Fruit fly (Drosophila melanogaster) whole organism, embryonic: ENCODE results near the gene CG13947.

ENCODE experiments used
- Atf6 ChIP-seq: fragments of 200-800 bp; sonication (Bioruptor generic); IDR thresholded peaks from 2 replicates; pipeline ENCODE4 v1.3.6; 2022; ENCODE audit warnings: missing biosample characterization, missing genetic modification characterization
- BEAF-32 ChIP-seq: fragments of 200-800 bp; sonication (Bioruptor generic); optimal IDR thresholded peaks from 3 replicates; lab custom pipeline; 2017; ENCODE audit warnings: missing biosample characterization, missing genetic modification characterization, mild to moderate bottlenecking, moderate library complexity, missing genetic modification reagents
- CG10147 ChIP-seq: fragments of 200-800 bp; sonication (Bioruptor generic); optimal IDR thresholded peaks from 2 replicates; lab custom pipeline; 2019; ENCODE audit warnings: missing biosample characterization, mild to moderate bottlenecking, missing genetic modification characterization, moderate library complexity
- CG10267 ChIP-seq: fragments of 200-800 bp; sonication (Bioruptor generic); optimal IDR thresholded peaks from 2 replicates; lab custom pipeline; 2018; ENCODE audit warnings: missing biosample characterization, mild to moderate bottlenecking, missing genetic modification characterization, moderate library complexity
- CG11398 ChIP-seq: fragments of 200-800 bp; sonication (Bioruptor generic); optimal IDR thresholded peaks from 2 replicates; lab custom pipeline; 2016; ENCODE audit warnings: missing biosample characterization, missing genetic modification characterization
- CG14667 ChIP-seq: fragments of 200-800 bp; sonication (Bioruptor generic); IDR thresholded peaks from 2 replicates; pipeline ENCODE4 v1.3.6; 2022; ENCODE audit warnings: missing biosample characterization, missing genetic modification characterization
- CG14860 ChIP-seq: fragments of 200-800 bp; sonication (Bioruptor generic); IDR thresholded peaks from 3 replicates; pipeline ENCODE4 v1.3.6; 2022; ENCODE audit warnings: missing biosample characterization, missing genetic modification characterization; ENCODE audit not compliant: partially characterized antibody
- CG1529 ChIP-seq: fragments of 200-800 bp; sonication (Bioruptor generic); optimal IDR thresholded peaks from 3 replicates; lab custom pipeline; 2018; ENCODE audit warnings: missing biosample characterization, missing genetic modification characterization
- CG15514 ChIP-seq: fragments of 200-800 bp; sonication (Bioruptor generic); optimal IDR thresholded peaks from 3 replicates; lab custom pipeline; 2017; ENCODE audit warnings: missing biosample characterization, missing genetic modification characterization, mild to moderate bottlenecking, moderate library complexity, missing genetic modification reagents
- CG17912 ChIP-seq: fragments of 200-800 bp; sonication (Bioruptor generic); optimal IDR thresholded peaks from 2 replicates; lab custom pipeline; 2018; ENCODE audit warnings: missing biosample characterization, mild to moderate bottlenecking, missing genetic modification characterization
- CG1792 ChIP-seq: fragments of 200-800 bp; sonication (Bioruptor generic); optimal IDR thresholded peaks from 2 replicates; lab custom pipeline; 2016; ENCODE audit warnings: missing biosample characterization, missing genetic modification characterization
- CG18262 ChIP-seq: fragments of 200-800 bp; optimal IDR thresholded peaks from 3 replicates; lab custom pipeline; 2019; ENCODE audit warnings: missing biosample characterization, mild to moderate bottlenecking, missing genetic modification characterization, moderate library complexity
- CG2120 ChIP-seq: fragments of 200-800 bp; sonication (Bioruptor generic); optimal IDR thresholded peaks from 3 replicates; lab custom pipeline; 2016; ENCODE audit warnings: missing biosample characterization, missing genetic modification characterization
- CG2712 ChIP-seq: fragments of 200-800 bp; optimal IDR thresholded peaks from 3 replicates; lab custom pipeline; 2019; ENCODE audit warnings: missing biosample characterization, mild to moderate bottlenecking, missing genetic modification characterization, moderate library complexity
- CG2889 ChIP-seq: fragments of 200-800 bp; sonication (Bioruptor generic); IDR thresholded peaks from 3 replicates; pipeline ENCODE4 v1.3.6; 2022; ENCODE audit warnings: missing biosample characterization, missing genetic modification characterization
- CG30403 ChIP-seq: fragments of 200-800 bp; sonication (Bioruptor generic); optimal IDR thresholded peaks from 3 replicates; lab custom pipeline; 2016; ENCODE audit warnings: missing biosample characterization, missing genetic modification characterization
- CG32772 ChIP-seq: fragments of 200-800 bp; sonication (Bioruptor generic); IDR thresholded peaks from 2 replicates; pipeline ENCODE4 v1.3.6; 2022; ENCODE audit warnings: missing biosample characterization, missing genetic modification characterization
- CG34422 ChIP-seq: fragments of 200-800 bp; sonication (Bioruptor generic); IDR thresholded peaks from 3 replicates; pipeline ENCODE4 v1.3.6; 2022; ENCODE audit warnings: missing biosample characterization, missing genetic modification characterization
- CG5953 ChIP-seq: fragments of 200-800 bp; sonication (Bioruptor generic); IDR thresholded peaks from 2 replicates; pipeline ENCODE4 v1.3.6; 2022; ENCODE audit warnings: missing biosample characterization, missing genetic modification characterization
- CG7928 ChIP-seq: fragments of 200-800 bp; sonication (Bioruptor generic); optimal IDR thresholded peaks from 2 replicates; lab custom pipeline; 2017; ENCODE audit warnings: missing biosample characterization, mild to moderate bottlenecking, missing genetic modification characterization
- CG8089 ChIP-seq: fragments of 200-800 bp; sonication (Bioruptor generic); optimal IDR thresholded peaks from 3 replicates; lab custom pipeline; 2016; ENCODE audit warnings: missing biosample characterization, missing genetic modification characterization
- Dll ChIP-seq: fragments of 200-800 bp; sonication (Bioruptor generic); IDR thresholded peaks from 4 replicates; pipeline ENCODE4 v1.3.6; 2022; ENCODE audit warnings: missing biosample characterization, missing genetic modification characterization; ENCODE audit not compliant: partially characterized antibody
- Dref ChIP-seq: fragments of 200-800 bp; sonication (Bioruptor generic); IDR thresholded peaks from 2 replicates; pipeline ENCODE4 v1.3.6; 2022; ENCODE audit warnings: missing biosample characterization, missing genetic modification characterization
- Fer1 ChIP-seq: fragments of 200-800 bp; sonication (Bioruptor generic); optimal IDR thresholded peaks from 2 replicates; lab custom pipeline; 2017; ENCODE audit warnings: missing biosample characterization, mild to moderate bottlenecking, missing genetic modification characterization
- HLHmδ ChIP-seq: fragments of 200-800 bp; sonication (Bioruptor generic); optimal IDR thresholded peaks from 2 replicates; lab custom pipeline; 2018; ENCODE audit warnings: missing biosample characterization, mild to moderate bottlenecking, missing genetic modification characterization, moderate library complexity
- Hmr ChIP-seq: fragments of 200-800 bp; sonication (Bioruptor generic); optimal IDR thresholded peaks from 3 replicates; lab custom pipeline; 2017; ENCODE audit warnings: mild to moderate bottlenecking, missing biosample characterization, missing genetic modification reagents, missing genetic modification characterization
- NfI ChIP-seq: fragments of 200-800 bp; sonication (Bioruptor generic); optimal IDR thresholded peaks from 3 replicates; lab custom pipeline; 2018; ENCODE audit warnings: missing biosample characterization, mild to moderate bottlenecking, missing genetic modification characterization, moderate library complexity
- Opbp ChIP-seq: fragments of 200-800 bp; sonication (Bioruptor generic); IDR thresholded peaks from 3 replicates; pipeline ENCODE4 v1.3.6; 2022; ENCODE audit warnings: missing biosample characterization, missing genetic modification characterization; ENCODE audit not compliant: partially characterized antibody
- PHDP ChIP-seq: fragments of 200-800 bp; sonication (Bioruptor generic); optimal IDR thresholded peaks from 3 replicates; lab custom pipeline; 2018; ENCODE audit warnings: missing biosample characterization, mild to moderate bottlenecking, missing genetic modification characterization, moderate library complexity
- Pdp1 ChIP-seq, 2 experiments: fragments of 200-800 bp; sonication (Bioruptor generic); optimal IDR thresholded peaks; 3 replicates each; lab custom pipeline; 2016; ENCODE audit warnings: missing biosample characterization in 2 of 2, missing genetic modification characterization in 2 of 2, mild to moderate bottlenecking in 1 of 2, moderate library complexity in 1 of 2
- Taf1 ChIP-seq: fragments of 200-800 bp; sonication (Bioruptor generic); IDR thresholded peaks from 2 replicates; pipeline ENCODE4 v1.3.6; 2022; ENCODE audit warnings: missing biosample characterization, missing genetic modification characterization
- YL-1 ChIP-seq: fragments of 200-800 bp; sonication (Bioruptor generic); optimal IDR thresholded peaks from 3 replicates; lab custom pipeline; 2017; ENCODE audit warnings: missing biosample characterization, mild to moderate bottlenecking, missing genetic modification characterization
- caup ChIP-seq: fragments of 200-800 bp; sonication (Bioruptor generic); optimal IDR thresholded peaks from 3 replicates; lab custom pipeline; 2017; ENCODE audit warnings: missing biosample characterization, mild to moderate bottlenecking, missing genetic modification characterization, moderate library complexity; ENCODE audit not compliant: severe bottlenecking
- ci ChIP-seq: fragments of 200-800 bp; sonication (Bioruptor generic); IDR thresholded peaks from 3 replicates; pipeline ENCODE4 v1.3.6; 2022; ENCODE audit warnings: missing biosample characterization, missing genetic modification characterization
- cwo ChIP-seq: fragments of 200-800 bp; sonication (Bioruptor generic); optimal IDR thresholded peaks from 3 replicates; lab custom pipeline; 2017; ENCODE audit warnings: missing biosample characterization, missing genetic modification characterization, mild to moderate bottlenecking, moderate library complexity, missing genetic modification reagents
- ftz-f1 ChIP-seq: fragments of 200-800 bp; sonication (Bioruptor generic); optimal IDR thresholded peaks from 2 replicates; lab custom pipeline; 2016; ENCODE audit warnings: missing biosample characterization, missing genetic modification characterization
- grau ChIP-seq: fragments of 200-800 bp; optimal IDR thresholded peaks from 3 replicates; lab custom pipeline; 2019; ENCODE audit warnings: missing biosample characterization, mild to moderate bottlenecking, missing genetic modification characterization, moderate library complexity
- her ChIP-seq: fragments of 200-800 bp; sonication (Bioruptor generic); optimal IDR thresholded peaks from 2 replicates; lab custom pipeline; 2016; ENCODE audit warnings: missing biosample characterization, missing genetic modification characterization
- kay ChIP-seq: fragments of 200-800 bp; sonication (Bioruptor generic); optimal IDR thresholded peaks from 2 replicates; lab custom pipeline; 2016; ENCODE audit warnings: missing biosample characterization, missing genetic modification characterization
- ken ChIP-seq: fragments of 200-800 bp; sonication (Bioruptor generic); IDR thresholded peaks from 3 replicates; pipeline ENCODE4 v1.3.6; 2022; ENCODE audit warnings: missing biosample characterization, missing genetic modification characterization
- scrt ChIP-seq: fragments of 200-800 bp; sonication (Bioruptor generic); optimal IDR thresholded peaks from 2 replicates; lab custom pipeline; 2018; ENCODE audit warnings: missing biosample characterization, mild to moderate bottlenecking, missing genetic modification characterization, moderate library complexity
- slbo ChIP-seq: fragments of 200-800 bp; sonication (Bioruptor generic); IDR thresholded peaks from 2 replicates; pipeline ENCODE4 v1.3.6; 2022; ENCODE audit warnings: missing biosample characterization, missing genetic modification characterization
- tll ChIP-seq, 2 experiments: fragments of 200-800 bp in 1 of 2; fragments of >200 bp in 1 of 2; sonication (Bioruptor generic) in 1 of 2; optimal IDR thresholded peaks; 2 replicates each; lab custom pipeline; 2017 to 2019; ENCODE audit warnings: missing biosample characterization in 2 of 2, missing genetic modification characterization in 2 of 2, mild to moderate bottlenecking in 1 of 2, moderate library complexity in 1 of 2
- vvl ChIP-seq: fragments of 200-800 bp; sonication (Bioruptor generic); IDR thresholded peaks from 2 replicates; pipeline ENCODE4 v1.3.6; 2022; ENCODE audit warnings: missing biosample characterization, missing genetic modification characterization
- wek ChIP-seq: fragments of 200-800 bp; sonication (Bioruptor generic); optimal IDR thresholded peaks from 3 replicates; lab custom pipeline; 2018; ENCODE audit warnings: missing biosample characterization, mild to moderate bottlenecking, missing genetic modification characterization, moderate library complexity
- z ChIP-seq: fragments of 200-800 bp; sonication (Bioruptor generic); IDR thresholded peaks from 3 replicates; pipeline ENCODE4 v1.3.6; 2022; ENCODE audit warnings: missing biosample characterization, missing genetic modification characterization

Gene CG13947

dm6 chr2L:819315-820032, 40.5 kb downstream of the CG13947 start, which contains the start of the genes PGAP2 and Clp (continued):
- no peak for TF ChIP-seq CG7928 (GFP tag; lab: Kevin White, UChicago)
- TF ChIP-seq ken (GFP tag; lab: Robert Waterston, UW), result peak; percentile 75
- TF ChIP-seq slbo (GFP tag; lab: Robert Waterston, UW), result peak; percentile 89
- no peak for TF ChIP-seq CG11398
- no peak for TF ChIP-seq CG8089 (GFP tag; lab: Kevin White, UChicago)
- peak; percentile 59 for TF ChIP-seq CG15514 (GFP tag; lab: Kevin White, UChicago)
- no peak for TF ChIP-seq CG1792 (GFP tag; lab: Kevin White, UChicago)
- TF ChIP-seq Atf6, result peak; percentile 72
- peak; percentile 70; the same call in 3 of the 4 replicates for TF ChIP-seq Dll (GFP tag; lab: Robert Waterston, UW)
- no peak for TF ChIP-seq CG17912 (GFP tag; lab: Kevin White, UChicago)
- no peak for TF ChIP-seq ftz-f1
- peak; percentile 59; the same call in 2 of the 3 replicates for TF ChIP-seq CG2889 (GFP tag; lab: Robert Waterston, UW)
- TF ChIP-seq PHDP (tag; lab: Kevin White, UChicago), result peak; percentile 67
- TF ChIP-seq Fer1 (GFP tag; lab: Kevin White, UChicago), result peak; percentile 51
- no peak for TF ChIP-seq her (GFP tag; lab: Kevin White, UChicago)
- TF ChIP-seq cwo (GFP tag; lab: Kevin White, UChicago), result peak; percentile 38
- peak; percentile 76 for TF ChIP-seq CG32772

- TF ChIP-seq z (GFP tag; lab: Robert Waterston, UW), result no peak
- TF ChIP-seq BEAF-32 (GFP tag; lab: Kevin White, UChicago), result peak; percentile 52
- peak; percentile 11 for TF ChIP-seq HLHmδ (GFP tag; lab: Kevin White, UChicago)
- TF ChIP-seq CG2712 (tag; lab: Kevin White, UChicago), result peak; percentile 29
- peak; percentile 77 for TF ChIP-seq YL-1 (GFP tag; lab: Kevin White, UChicago)
- TF ChIP-seq ci (GFP tag; lab: Robert Waterston, UW), result peak; percentile 72; the same call in 2 of the 3 replicates
- TF ChIP-seq Taf1 (GFP tag; lab: Robert Waterston, UW), result no peak
- TF ChIP-seq CG5953 (GFP tag; lab: Robert Waterston, UW), result no peak
- peak in 1 of 2 experiments; percentile 44 for TF ChIP-seq Pdp1 (GFP tag; optimal IDR thresholded peaks at IDR 0.05; lab: Kevin White, UChicago)
- TF ChIP-seq scrt (GFP tag; lab: Kevin White, UChicago), result peak; percentile 7
- TF ChIP-seq grau, result peak; percentile 19
- peak; percentile 47 for TF ChIP-seq Hmr (GFP tag; lab: Kevin White, UChicago)
- no peak for TF ChIP-seq CG14860
- TF ChIP-seq tll (GFP tag; optimal IDR thresholded peaks at IDR 0.05; lab: Kevin White, UChicago), result no peak
- 0 out of 2 replicates have a peak, but pooled peaks have one; percentile 24 for TF ChIP-seq vvl (GFP tag; lab: Robert Waterston, UW)
- TF ChIP-seq PHDP (tag; lab: Kevin White, UChicago), result peak; percentile 3
- TF ChIP-seq CG10267 (tag; lab: Kevin White, UChicago), result peak; percentile 55
- no peak for TF ChIP-seq kay (GFP tag; lab: Kevin White, UChicago)
- TF ChIP-seq CG30403, result no peak
- peak; percentile 43; the same call in 1 of the 3 replicates for TF ChIP-seq CG34422 (GFP tag; lab: Robert Waterston, UW)
- peak; percentile 18 for TF ChIP-seq caup (GFP tag; lab: Kevin White, UChicago)
- TF ChIP-seq CG14667, result no peak
- peak; percentile 31 for TF ChIP-seq CG2120 (GFP tag; lab: Kevin White, UChicago)
- peak; percentile 64; the same call in 2 of the 3 replicates for TF ChIP-seq Opbp (GFP tag; lab: Robert Waterston, UW)
- TF ChIP-seq wek (GFP tag; lab: Kevin White, UChicago), result no peak
- peak; percentile 8 for TF ChIP-seq NfI
- peak; percentile 1 for TF ChIP-seq CG10147
- TF ChIP-seq CG1529 (GFP tag; lab: Kevin White, UChicago), result no peak
- no peak for TF ChIP-seq CG18262 (tag; lab: Kevin White, UChicago)
- peak; percentile 54 for TF ChIP-seq Dref (GFP tag; lab: Robert Waterston, UW)
Measured at dm6 chr2L:821242-821985, 42.4 kb downstream of the CG13947 start, which contains the start of gene CG3662. CG3662 (plus strand) TSS chr2L:821289.
